Worm (Caenorhabditis elegans) whole organism, midembryonic: ENCODE results near the gene K11H12.1.

ENCODE experiments used
- cog-1 ChIP-seq: sonication (generic microtip); optimal IDR thresholded peaks from 2 replicates; lab custom pipeline; 2016; ENCODE audit warnings: missing genetic modification characterization, missing compliant biosample characterization
- flt-1 ChIP-seq: fragments of 200-800 bp; sonication (Bioruptor generic); IDR thresholded peaks from 2 replicates; pipeline ENCODE4 v1.3.6; 2022; ENCODE audit warnings: missing genetic modification characterization, missing compliant biosample characterization
- klf-2 ChIP-seq: fragments of 200-800 bp; sonication (Bioruptor generic); conservative IDR thresholded peaks from 2 replicates; pipeline ENCODE4 v1.3.6; 2022; ENCODE audit warnings: missing genetic modification reagents, missing genetic modification characterization, missing compliant biosample characterization
- med-1 ChIP-seq: sonication (generic microtip); optimal IDR thresholded peaks from 2 replicates; lab custom pipeline; 2017; ENCODE audit warnings: missing genetic modification characterization, mild to moderate bottlenecking, missing compliant biosample characterization, antibody characterized with exemption, missing genetic modification reagents; ENCODE audit not compliant: insufficient read depth
- ref-1 ChIP-seq: fragments of 200-800 bp; sonication (Bioruptor generic); conservative IDR thresholded peaks from 2 replicates; pipeline ENCODE4 v1.3.6; 2022; ENCODE audit warnings: missing genetic modification reagents, missing genetic modification characterization, missing compliant biosample characterization
- ztf-23 ChIP-seq: fragments of 200-800 bp; sonication (Bioruptor generic); IDR thresholded peaks from 2 replicates; pipeline ENCODE4 v1.3.6; 2022; ENCODE audit warnings: missing genetic modification reagents, missing genetic modification characterization, missing compliant biosample characterization
- ztf-29 ChIP-seq: fragments of 200-800 bp; sonication (Bioruptor generic); IDR thresholded peaks from 2 replicates; pipeline ENCODE4 v1.3.6; 2022; ENCODE audit warnings: missing genetic modification reagents, missing genetic modification characterization, missing compliant biosample characterization

DNA sequence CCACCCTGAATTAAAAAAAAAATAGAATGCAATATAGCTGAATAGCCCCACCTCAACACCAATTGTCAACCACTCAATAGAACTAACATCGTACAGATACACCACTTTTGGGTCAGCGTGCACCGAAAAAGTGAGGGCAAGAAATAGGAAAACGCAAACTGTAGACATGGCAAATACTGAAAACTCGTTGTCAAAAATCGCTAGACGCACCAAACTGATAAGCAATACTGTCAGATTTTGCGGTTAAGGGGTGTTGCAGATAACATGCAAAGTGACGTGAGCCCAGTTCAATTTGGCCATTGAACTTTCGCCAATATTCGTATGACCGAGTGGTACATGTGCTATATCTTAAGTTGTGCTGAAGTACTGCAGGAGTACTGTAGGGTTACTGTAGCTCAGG, 20.1 kb upstream of the K11H12.1 start, which contains the start of gene K11H12.3:
- TF ChIP-seq ref-1 (GFP tag; lab: Robert Waterston, UW) (no peak), flt-1 (GFP tag; lab: Robert Waterston, UW) (no peak), cog-1 (tag; lab: Kevin White, UChicago) (no peak), klf-2 (no peak), med-1 (GFP tag; lab: Kevin White, UChicago) (no peak), ztf-23 (GFP tag; lab: Robert Waterston, UW) (no peak), ztf-29 (no peak)
